Worm (Caenorhabditis elegans) whole organism, late embryonic: ENCODE results near the gene cls-3.

Experiments
- C08G9.2 ChIP-seq: sonication (generic microtip); optimal IDR thresholded peaks from 2 replicates; lab custom pipeline; 2016; ENCODE audit warnings: mild to moderate bottlenecking, missing genetic modification characterization, moderate library complexity, missing compliant biosample characterization
- C38D4.7 ChIP-seq: fragments of 200-800 bp; sonication (Bioruptor generic); optimal IDR thresholded peaks from 2 replicates; lab custom pipeline; 2018; ENCODE audit warnings: mild to moderate bottlenecking, missing genetic modification characterization, moderate library complexity, missing compliant biosample characterization
- F13H6.1 ChIP-seq: sonication (generic microtip); optimal IDR thresholded peaks from 2 replicates; lab custom pipeline; 2016; ENCODE audit warnings: missing genetic modification characterization, missing compliant biosample characterization
- K09A11.1 ChIP-seq: sonication (generic microtip); optimal IDR thresholded peaks from 2 replicates; lab custom pipeline; 2017; ENCODE audit warnings: antibody characterized with exemption, mild to moderate bottlenecking, missing genetic modification characterization, missing compliant biosample characterization; ENCODE audit not compliant: insufficient read depth
- T23F11.4 ChIP-seq: fragments of 200-800 bp; sonication (Bioruptor generic); optimal IDR thresholded peaks from 2 replicates; lab custom pipeline; 2018; ENCODE audit warnings: mild to moderate bottlenecking, missing genetic modification characterization, missing compliant biosample characterization
- Y22D7AL.16 ChIP-seq: sonication (generic microtip); optimal IDR thresholded peaks from 2 replicates; lab custom pipeline; 2016; ENCODE audit warnings: missing genetic modification characterization, missing compliant biosample characterization
- ceh-18 ChIP-seq: sonication (generic microtip); optimal IDR thresholded peaks from 2 replicates; lab custom pipeline; 2016; ENCODE audit warnings: missing genetic modification characterization, missing compliant biosample characterization
- ceh-19 ChIP-seq: fragments of 200-800 bp; sonication (Bioruptor generic); optimal IDR thresholded peaks from 2 replicates; lab custom pipeline; 2018; ENCODE audit warnings: mild to moderate bottlenecking, missing genetic modification characterization, missing compliant biosample characterization
- ceh-22 ChIP-seq: sonication (generic microtip); optimal IDR thresholded peaks from 2 replicates; lab custom pipeline; 2017; ENCODE audit warnings: missing biosample characterization, missing genetic modification characterization
- ceh-45 ChIP-seq: fragments of 200-800 bp; sonication (Bioruptor generic); IDR thresholded peaks from 2 replicates; pipeline ENCODE4 v1.3.6; 2022; ENCODE audit warnings: missing genetic modification reagents, missing genetic modification characterization, missing compliant biosample characterization
- ceh-48 ChIP-seq: sonication (generic microtip); optimal IDR thresholded peaks from 2 replicates; lab custom pipeline; 2016; ENCODE audit warnings: missing genetic modification characterization, inconsistent platforms, missing compliant biosample characterization
- ceh-9 ChIP-seq: sonication (generic microtip); optimal IDR thresholded peaks from 2 replicates; lab custom pipeline; 2016; ENCODE audit warnings: mild to moderate bottlenecking, missing genetic modification characterization, inconsistent platforms, missing compliant biosample characterization
- che-1 ChIP-seq: sonication (generic microtip); optimal IDR thresholded peaks from 2 replicates; lab custom pipeline; 2016; ENCODE audit warnings: mild to moderate bottlenecking, missing genetic modification characterization, missing compliant biosample characterization
- dve-1 ChIP-seq: sonication (generic microtip); optimal IDR thresholded peaks from 2 replicates; lab custom pipeline; 2017; ENCODE audit warnings: antibody characterized with exemption, mild to moderate bottlenecking, missing genetic modification characterization, missing compliant biosample characterization
- ets-4 ChIP-seq: sonication (generic microtip); optimal IDR thresholded peaks from 2 replicates; lab custom pipeline; 2016; ENCODE audit warnings: missing genetic modification characterization, missing compliant biosample characterization
- eyg-1 ChIP-seq: sonication (generic microtip); optimal IDR thresholded peaks from 2 replicates; lab custom pipeline; 2016; ENCODE audit warnings: missing genotype, missing genetic modification characterization, missing compliant biosample characterization
- fax-1 ChIP-seq: sonication (generic microtip); optimal IDR thresholded peaks from 2 replicates; lab custom pipeline; 2016; ENCODE audit warnings: missing genotype, missing genetic modification characterization, missing compliant biosample characterization
- gmeb-2 ChIP-seq: sonication (generic microtip); optimal IDR thresholded peaks from 2 replicates; lab custom pipeline; 2016; ENCODE audit warnings: missing genetic modification characterization, inconsistent platforms, missing compliant biosample characterization
- hlh-13 ChIP-seq: fragments of 200-800 bp; sonication (Bioruptor generic); optimal IDR thresholded peaks from 2 replicates; lab custom pipeline; 2018; ENCODE audit warnings: mild to moderate bottlenecking, missing genetic modification characterization, missing compliant biosample characterization
- hlh-15 ChIP-seq: sonication (generic microtip); optimal IDR thresholded peaks from 2 replicates; lab custom pipeline; 2016; ENCODE audit warnings: missing genetic modification characterization, missing compliant biosample characterization
- hlh-30 ChIP-seq: sonication (generic microtip); optimal IDR thresholded peaks from 2 replicates; lab custom pipeline; 2017; ENCODE audit warnings: antibody characterized with exemption, missing genetic modification characterization, missing compliant biosample characterization; ENCODE audit not compliant: insufficient read depth
- hlh-8 ChIP-seq: sonication (generic microtip); optimal IDR thresholded peaks from 2 replicates; lab custom pipeline; 2016; ENCODE audit warnings: missing genotype, missing genetic modification characterization, missing compliant biosample characterization
- lin-11 ChIP-seq: fragments of 200-800 bp; sonication (Bioruptor generic); optimal IDR thresholded peaks from 2 replicates; lab custom pipeline; 2018; ENCODE audit warnings: mild to moderate bottlenecking, missing genetic modification characterization, missing compliant biosample characterization
- mec-3 ChIP-seq: sonication (generic microtip); optimal IDR thresholded peaks from 2 replicates; lab custom pipeline; 2016; ENCODE audit warnings: borderline replicate concordance, missing genetic modification characterization, missing compliant biosample characterization
- nfya-1 ChIP-seq: sonication (generic microtip); optimal IDR thresholded peaks from 2 replicates; lab custom pipeline; 2017; ENCODE audit warnings: missing genetic modification characterization, mild to moderate bottlenecking, missing compliant biosample characterization, antibody characterized with exemption, moderate library complexity
- npax-4 ChIP-seq: sonication (generic microtip); optimal IDR thresholded peaks from 2 replicates; lab custom pipeline; 2016; ENCODE audit warnings: missing genetic modification characterization, missing compliant biosample characterization
- odd-2 ChIP-seq: sonication (generic microtip); optimal IDR thresholded peaks from 2 replicates; lab custom pipeline; 2017; ENCODE audit warnings: antibody characterized with exemption, mild to moderate bottlenecking, missing genetic modification characterization, missing compliant biosample characterization
- pag-3 ChIP-seq: sonication (generic microtip); optimal IDR thresholded peaks from 2 replicates; lab custom pipeline; 2016; ENCODE audit warnings: missing compliant biosample characterization, missing genetic modification characterization, borderline replicate concordance
- pat-9 ChIP-seq: fragments of 200-800 bp; sonication (Bioruptor generic); optimal IDR thresholded peaks from 2 replicates; lab custom pipeline; 2018; ENCODE audit warnings: mild to moderate bottlenecking, missing genetic modification characterization, moderate library complexity, missing compliant biosample characterization
- pqm-1 ChIP-seq: sonication (generic microtip); optimal IDR thresholded peaks from 2 replicates; lab custom pipeline; 2016; ENCODE audit warnings: missing genetic modification characterization, missing compliant biosample characterization
- rnt-1 ChIP-seq: sonication (generic microtip); optimal IDR thresholded peaks from 2 replicates; lab custom pipeline; 2016; ENCODE audit warnings: missing genetic modification characterization, missing compliant biosample characterization
- sdc-2 ChIP-seq: sonication (generic microtip); optimal IDR thresholded peaks from 2 replicates; lab custom pipeline; 2016; ENCODE audit warnings: missing genotype, missing genetic modification characterization, missing compliant biosample characterization
- sox-4 ChIP-seq: sonication (generic microtip); optimal IDR thresholded peaks from 2 replicates; lab custom pipeline; 2017; ENCODE audit warnings: mild to moderate bottlenecking, missing genetic modification characterization, inconsistent platforms, missing compliant biosample characterization
- syd-9 ChIP-seq: sonication (generic microtip); optimal IDR thresholded peaks from 2 replicates; lab custom pipeline; 2016; ENCODE audit warnings: mild to moderate bottlenecking, missing genetic modification characterization, moderate library complexity, missing compliant biosample characterization
- tbx-7 ChIP-seq: sonication (generic microtip); optimal IDR thresholded peaks from 2 replicates; lab custom pipeline; 2016; ENCODE audit warnings: missing genotype, missing genetic modification characterization, missing compliant biosample characterization
- ttx-3 ChIP-seq: sonication (generic microtip); optimal IDR thresholded peaks from 2 replicates; lab custom pipeline; 2016; ENCODE audit warnings: missing genetic modification reagents, missing genetic modification characterization, missing compliant biosample characterization
- unc-3 ChIP-seq, 2 experiments: fragments of 200-800 bp in 1 of 2; sonication (Bioruptor generic) in 1 of 2; sonication (generic microtip) in 1 of 2; conservative IDR thresholded peaks in 1 of 2; optimal IDR thresholded peaks in 1 of 2; 2 replicates each; pipeline versions ENCODE4 v1.3.6 to Lab custom; 2016 to 2022; ENCODE audit warnings: missing compliant biosample characterization in 2 of 2, missing genetic modification characterization in 2 of 2, missing genetic modification reagents in 1 of 2
- unc-42 ChIP-seq: sonication (generic microtip); optimal IDR thresholded peaks from 2 replicates; lab custom pipeline; 2016; ENCODE audit warnings: missing genotype, missing genetic modification characterization, missing compliant biosample characterization
- unc-55 ChIP-seq: sonication (generic microtip); optimal IDR thresholded peaks from 2 replicates; lab custom pipeline; 2017; ENCODE audit warnings: missing biosample characterization, missing genetic modification reagents, missing genetic modification characterization
- zip-5 ChIP-seq: sonication (generic microtip); optimal IDR thresholded peaks from 2 replicates; lab custom pipeline; 2016; ENCODE audit warnings: missing genetic modification characterization, missing compliant biosample characterization

cls-3 gene

ce11 chrIII:9237626-9238025 is 46.7 kb upstream of the cls-3 start:
- no peak for TF ChIP-seq unc-3 (GFP tag; conservative IDR thresholded peaks at IDR 0.05; lab: Robert Waterston, UW)
- no peak for TF ChIP-seq unc-3 (tag; optimal IDR thresholded peaks at IDR 0.05; lab: Kevin White, UChicago)
- TF ChIP-seq ceh-45 (GFP tag; lab: Robert Waterston, UW): no peak
- no peak for TF ChIP-seq C38D4.7 (GFP tag; lab: Kevin White, UChicago)
- TF ChIP-seq unc-55 (GFP tag; lab: Kevin White, UChicago): no peak
- no peak for TF ChIP-seq Y22D7AL.16 (tag; lab: Kevin White, UChicago)
- TF ChIP-seq pqm-1 (tag; lab: Kevin White, UChicago): no peak
- TF ChIP-seq che-1 (tag; lab: Kevin White, UChicago): no peak
- no peak for TF ChIP-seq pag-3 (tag; lab: Kevin White, UChicago)
- no peak for TF ChIP-seq dve-1 (tag; lab: Kevin White, UChicago)
- no peak for TF ChIP-seq hlh-8 (tag; lab: Kevin White, UChicago)
- no peak for TF ChIP-seq T23F11.4 (GFP tag; lab: Kevin White, UChicago)
- TF ChIP-seq K09A11.1: no peak
- no peak for TF ChIP-seq tbx-7 (tag; lab: Kevin White, UChicago)
- TF ChIP-seq sdc-2 (tag; lab: Kevin White, UChicago): no peak
- no peak for TF ChIP-seq hlh-15 (tag; lab: Kevin White, UChicago)
- TF ChIP-seq C08G9.2 (tag; lab: Kevin White, UChicago): no peak
- no peak for TF ChIP-seq gmeb-2
- no peak for TF ChIP-seq sox-4 (tag; lab: Kevin White, UChicago)

- TF ChIP-seq hlh-30 (tag; lab: Kevin White, UChicago) (no peak), syd-9 (no peak), ceh-19 (GFP tag; lab: Kevin White, UChicago) (no peak), ceh-9 (tag; lab: Kevin White, UChicago) (no peak), ttx-3 (no peak), ceh-48 (tag; lab: Kevin White, UChicago) (no peak), npax-4 (tag; lab: Kevin White, UChicago) (no peak), lin-11 (tag; lab: Kevin White, UChicago) (no peak), pag-3 (tag; lab: Kevin White, UChicago) (no peak), mec-3 (tag; lab: Kevin White, UChicago) (no peak), T23F11.4 (GFP tag; lab: Kevin White, UChicago) (no peak), Y22D7AL.16 (tag; lab: Kevin White, UChicago) (no peak)
Measured at ce11 chrIII:9236228-9236627, 45.3 kb upstream of the cls-3 start, which contains the start of gene T23G5.2. Gene T23G5.2, minus strand, starts transcription at chrIII:9236328.

ce11 chrIII:9231173-9231572 is 40.3 kb upstream of the cls-3 start, which contains the start of gene T23G5.3:
Gene T23G5.3, minus strand, starts transcription at chrIII:9231273.
- no peak for TF ChIP-seq F13H6.1 (tag; lab: Kevin White, UChicago)
- no peak for TF ChIP-seq eyg-1 (tag; lab: Kevin White, UChicago)
- TF ChIP-seq odd-2: no peak
- TF ChIP-seq che-1 (tag; lab: Kevin White, UChicago): no peak
- TF ChIP-seq hlh-30 (tag; lab: Kevin White, UChicago): no peak
- TF ChIP-seq ceh-22 (tag; lab: Kevin White, UChicago): no peak
- TF ChIP-seq fax-1 (tag; lab: Kevin White, UChicago): no peak
- no peak for TF ChIP-seq syd-9
- no peak for TF ChIP-seq T23F11.4 (GFP tag; lab: Kevin White, UChicago)

DNA sequence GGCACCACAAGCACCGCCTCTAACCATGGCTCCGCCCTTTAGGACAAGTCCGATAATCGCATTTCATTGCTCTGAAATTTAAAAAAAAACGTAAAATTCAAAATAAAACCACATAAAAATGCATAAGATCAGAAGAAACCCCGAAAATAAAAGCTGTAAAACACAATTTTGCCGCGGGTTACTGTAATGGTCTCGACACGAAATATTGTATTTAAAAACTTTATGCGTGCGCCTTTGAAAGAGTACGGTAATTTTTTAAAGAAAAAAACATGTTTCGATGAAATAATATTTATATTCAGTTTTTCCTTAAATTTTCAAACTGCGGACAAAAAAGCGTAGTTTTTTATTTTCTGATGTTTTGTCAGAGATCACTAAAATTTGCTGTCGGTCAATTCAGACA is 37.8 kb upstream of the cls-3 start, which contains the start of gene rnr-1:
Gene rnr-1 (minus strand): TSS at position 77 of the 400 bp plus-strand sequence.
- TF ChIP-seq npax-4 (tag; lab: Kevin White, UChicago): no peak
- TF ChIP-seq che-1 (tag; lab: Kevin White, UChicago): no peak
- no peak for TF ChIP-seq pat-9
- no peak for TF ChIP-seq zip-5 (tag; lab: Kevin White, UChicago)
- TF ChIP-seq Y22D7AL.16 (tag; lab: Kevin White, UChicago): no peak
- TF ChIP-seq tbx-7 (tag; lab: Kevin White, UChicago): no peak
- TF ChIP-seq ceh-22 (tag; lab: Kevin White, UChicago): no peak
- TF ChIP-seq pqm-1 (tag; lab: Kevin White, UChicago): no peak
- no peak for TF ChIP-seq lin-11 (tag; lab: Kevin White, UChicago)
- TF ChIP-seq hlh-13: no peak
- TF ChIP-seq eyg-1 (tag; lab: Kevin White, UChicago): no peak
- no peak for TF ChIP-seq rnt-1 (tag; lab: Kevin White, UChicago)
- TF ChIP-seq nfya-1: no peak
- TF ChIP-seq unc-42 (tag; lab: Kevin White, UChicago): no peak
- no peak for TF ChIP-seq ets-4
- TF ChIP-seq ceh-18 (tag; lab: Kevin White, UChicago): no peak
